Fruit fly (Drosophila melanogaster) whole organism, wandering third instar larva: ENCODE results near the gene MAGE.

Experiments
- Abd-B ChIP-seq: fragments of >200 bp; optimal IDR thresholded peaks from 2 replicates; lab custom pipeline; 2017; ENCODE audit warnings: missing biosample characterization, missing genetic modification characterization
- CG32264 ChIP-seq: fragments of 200-800 bp; sonication (Bioruptor generic); optimal IDR thresholded peaks from 2 replicates; lab custom pipeline; 2016; ENCODE audit warnings: missing biosample characterization, missing genetic modification characterization
- CG9705 ChIP-seq: fragments of 200-800 bp; sonication (Bioruptor generic); optimal IDR thresholded peaks from 2 replicates; lab custom pipeline; 2018; ENCODE audit warnings: missing biosample characterization, mild to moderate bottlenecking, missing genetic modification characterization
- CrebA ChIP-seq: fragments of 200-800 bp; sonication (Bioruptor generic); optimal IDR thresholded peaks from 2 replicates; lab custom pipeline; 2016; ENCODE audit warnings: missing biosample characterization, mild to moderate bottlenecking, missing genetic modification characterization, borderline replicate concordance
- Dfd ChIP-seq: fragments of >200 bp; optimal IDR thresholded peaks from 2 replicates; lab custom pipeline; 2017; ENCODE audit warnings: missing biosample characterization, missing genetic modification characterization
- Dif ChIP-seq: fragments of 200-275, 200-300 bp; sonication (Bioruptor generic); optimal IDR thresholded peaks from 2 replicates; lab custom pipeline; 2018; ENCODE audit warnings: missing biosample characterization, missing genetic modification characterization; ENCODE audit not compliant: partially characterized antibody
- GATAd ChIP-seq: sonication (Bioruptor generic); optimal IDR thresholded peaks from 2 replicates; lab custom pipeline; 2016; ENCODE audit warnings: missing biosample characterization, missing genetic modification characterization
- HLH106 ChIP-seq: fragments of 200-800 bp; optimal IDR thresholded peaks from 3 replicates; lab custom pipeline; 2019; ENCODE audit warnings: missing biosample characterization, mild to moderate bottlenecking, missing genetic modification characterization, moderate library complexity
- Hnf4 ChIP-seq: fragments of 200-800 bp; sonication (Bioruptor generic); optimal IDR thresholded peaks from 2 replicates; lab custom pipeline; 2016; ENCODE audit warnings: missing biosample characterization, mild to moderate bottlenecking, missing genetic modification characterization
- Hr78 ChIP-seq: fragments of >200 bp; optimal IDR thresholded peaks from 2 replicates; lab custom pipeline; 2017; ENCODE audit warnings: missing biosample characterization, missing genetic modification characterization
- Hr83 ChIP-seq: fragments of 200-300 bp; sonication (Bioruptor generic); optimal IDR thresholded peaks from 2 replicates; lab custom pipeline; 2016; ENCODE audit warnings: missing biosample characterization, mild to moderate bottlenecking, missing genetic modification characterization, moderate library complexity; ENCODE audit not compliant: poor library complexity, severe bottlenecking
- Jra ChIP-seq: sonication (Bioruptor generic); optimal IDR thresholded peaks from 2 replicates; lab custom pipeline; 2016; ENCODE audit warnings: missing biosample characterization, missing genetic modification characterization
- Mio ChIP-seq: sonication (Bioruptor generic); optimal IDR thresholded peaks from 2 replicates; lab custom pipeline; 2016; ENCODE audit warnings: missing biosample characterization, missing genetic modification characterization
- Myc ChIP-seq: fragments of >200 bp; optimal IDR thresholded peaks from 2 replicates; lab custom pipeline; 2017
- N ChIP-seq: fragments of >200 bp; optimal IDR thresholded peaks from 2 replicates; lab custom pipeline; 2018; ENCODE audit warnings: missing biosample characterization, missing external identifiers, missing genetic modification characterization
- OdsH ChIP-seq: fragments of 200-800 bp; sonication (Bioruptor generic); optimal IDR thresholded peaks from 2 replicates; lab custom pipeline; 2016; ENCODE audit warnings: missing biosample characterization, mild to moderate bottlenecking, missing genetic modification characterization
- Rel ChIP-seq, 2 experiments: fragments of 200-800 bp; sonication (Bioruptor generic) in 1 of 2; optimal IDR thresholded peaks; 2 replicates in 1 of 2; 3 replicates in 1 of 2; lab custom pipeline; 2016 to 2019; ENCODE audit warnings: mild to moderate bottlenecking in 2 of 2, missing biosample characterization in 2 of 2, missing genetic modification characterization in 2 of 2, moderate library complexity in 1 of 2
- Sp1 ChIP-seq: fragments of 200-800 bp; sonication (Bioruptor generic); optimal IDR thresholded peaks from 3 replicates; lab custom pipeline; 2019; ENCODE audit warnings: missing biosample characterization, mild to moderate bottlenecking, missing genetic modification characterization, moderate library complexity
- Vsx2 ChIP-seq: fragments of 200-300, 225-300 bp; sonication (Bioruptor generic); optimal IDR thresholded peaks from 2 replicates; lab custom pipeline; 2018; ENCODE audit warnings: missing biosample characterization, missing genetic modification characterization; ENCODE audit not compliant: partially characterized antibody
- br ChIP-seq: fragments of 200-800 bp; sonication (Bioruptor generic); optimal IDR thresholded peaks from 2 replicates; lab custom pipeline; 2016; ENCODE audit warnings: missing biosample characterization, missing genetic modification characterization
- brk ChIP-seq: fragments of 200-800 bp; sonication (Bioruptor generic); optimal IDR thresholded peaks from 2 replicates; lab custom pipeline; 2016; ENCODE audit warnings: missing biosample characterization, mild to moderate bottlenecking, missing genetic modification characterization
- dl ChIP-seq, 2 experiments: fragments of 175-275, 200-275 bp in 1 of 2; fragments of 200-275 bp in 1 of 2; sonication (Bioruptor generic); optimal IDR thresholded peaks; lab custom pipeline; 2018; ENCODE audit warnings: mild to moderate bottlenecking in 2 of 2, missing biosample characterization in 2 of 2, missing genetic modification characterization in 2 of 2, moderate library complexity in 2 of 2; ENCODE audit not compliant: partially characterized antibody in 2 of 2, insufficient read depth in 1 of 2
- dmrt93B ChIP-seq: fragments of 200-800 bp; sonication (Bioruptor generic); optimal IDR thresholded peaks from 2 replicates; lab custom pipeline; 2018; ENCODE audit warnings: missing biosample characterization, mild to moderate bottlenecking, missing genetic modification characterization
- dsf ChIP-seq: sonication (Bioruptor generic); optimal IDR thresholded peaks from 2 replicates; lab custom pipeline; 2016; ENCODE audit warnings: missing biosample characterization, missing genetic modification characterization, borderline replicate concordance
- foxo ChIP-seq, 2 experiments: fragments of 200-800 bp; sonication (Bioruptor generic); optimal IDR thresholded peaks; 2 replicates in 1 of 2; 3 replicates in 1 of 2; lab custom pipeline; 2016 to 2017; ENCODE audit warnings: missing biosample characterization in 2 of 2, missing genetic modification characterization in 2 of 2
- fru ChIP-seq: fragments of 200-800 bp; sonication (Bioruptor generic); optimal IDR thresholded peaks from 3 replicates; lab custom pipeline; 2016; ENCODE audit warnings: missing biosample characterization, mild to moderate bottlenecking, missing genetic modification characterization
- h ChIP-seq: fragments of 200-800 bp; sonication (Bioruptor generic); optimal IDR thresholded peaks from 3 replicates; lab custom pipeline; 2016; ENCODE audit warnings: missing biosample characterization, mild to moderate bottlenecking, missing genetic modification characterization
- jim ChIP-seq: fragments of 175-275, 200-325 bp; sonication (Bioruptor generic); optimal IDR thresholded peaks from 2 replicates; lab custom pipeline; 2016; ENCODE audit warnings: missing biosample characterization, mild to moderate bottlenecking, missing genetic modification characterization
- lola ChIP-seq: fragments of >200 bp; optimal IDR thresholded peaks from 2 replicates; lab custom pipeline; 2017; ENCODE audit warnings: missing biosample characterization, missing genetic modification characterization
- psq ChIP-seq: fragments of 200-800 bp; sonication (Bioruptor generic); optimal IDR thresholded peaks from 3 replicates; lab custom pipeline; 2017; ENCODE audit warnings: missing biosample characterization, mild to moderate bottlenecking, missing genetic modification characterization, moderate library complexity
- rgr ChIP-seq: fragments of 200-800 bp; sonication (Bioruptor generic); optimal IDR thresholded peaks from 3 replicates; lab custom pipeline; 2016; ENCODE audit warnings: missing biosample characterization, mild to moderate bottlenecking, missing genetic modification characterization
- sage ChIP-seq: fragments of 200-800 bp; sonication (Bioruptor generic); optimal IDR thresholded peaks from 2 replicates; lab custom pipeline; 2016; ENCODE audit warnings: missing biosample characterization, mild to moderate bottlenecking, missing genetic modification characterization
- tai ChIP-seq: sonication (Bioruptor generic); optimal IDR thresholded peaks from 2 replicates; lab custom pipeline; 2016; ENCODE audit warnings: missing biosample characterization, missing genetic modification characterization
- woc ChIP-seq: sonication (Bioruptor generic); optimal IDR thresholded peaks from 2 replicates; lab custom pipeline; 2016; ENCODE audit warnings: missing biosample characterization, mild to moderate bottlenecking, missing genetic modification characterization

The MAGE gene

DNA sequence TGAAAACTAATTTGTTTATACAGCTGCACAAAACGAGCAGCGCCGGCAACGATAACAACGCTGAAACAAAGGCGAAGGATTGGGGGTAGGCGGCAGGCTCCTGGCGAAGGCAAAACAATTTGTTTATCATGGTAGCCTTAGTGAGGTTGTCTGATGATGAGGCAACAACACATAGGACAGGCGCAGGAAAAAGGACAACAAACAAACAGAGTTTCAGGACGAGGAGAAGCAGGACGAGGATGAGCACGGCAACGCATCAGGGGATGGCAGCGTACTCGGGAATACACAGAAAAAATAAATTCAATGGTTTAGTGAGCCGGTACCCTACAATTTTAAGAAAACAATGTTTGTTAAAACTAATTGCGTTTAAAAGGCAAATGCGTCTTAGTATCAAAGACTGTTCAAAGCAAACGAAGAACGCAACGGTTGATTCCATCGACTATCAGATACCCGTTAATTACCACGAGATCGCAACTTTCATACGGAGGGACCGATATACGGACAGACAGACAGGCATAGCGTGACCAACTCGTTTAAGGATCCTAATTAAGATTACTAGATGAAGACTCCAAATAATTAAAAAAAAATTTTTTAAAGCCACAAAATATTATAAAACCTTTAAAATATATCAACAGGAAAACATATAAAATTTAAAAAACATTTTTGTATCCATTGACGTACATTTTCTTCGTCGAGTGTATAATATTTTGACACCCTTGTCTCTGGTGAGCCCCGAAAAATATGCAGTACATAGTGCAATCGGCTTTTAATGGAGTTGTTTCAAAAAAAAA lies 20.1 kb downstream of the MAGE start:
- no peak for TF ChIP-seq Mio (GFP tag; lab: Kevin White, UChicago)
- no peak for TF ChIP-seq dl (GFP tag; optimal IDR thresholded peaks at IDR 0.05; lab: Kevin White, UChicago; ENCODE audit: insufficient read depth in 1 of 2, partially characterized antibody in 2 of 2)
- no peak for TF ChIP-seq CrebA (GFP tag; lab: Kevin White, UChicago)
- no peak for TF ChIP-seq psq (GFP tag; lab: Kevin White, UChicago)
- TF ChIP-seq Dfd (GFP tag; lab: Kevin White, UChicago), result no peak
- TF ChIP-seq Hr78 (GFP tag; lab: Kevin White, UChicago), result no peak
- TF ChIP-seq Rel (GFP tag; optimal IDR thresholded peaks at IDR 0.05; lab: Kevin White, UChicago), result no peak
- no peak for TF ChIP-seq Rel (tag; optimal IDR thresholded peaks at IDR 0.05; lab: Kevin White, UChicago)

- TF ChIP-seq Mio (GFP tag; lab: Kevin White, UChicago) (no peak), jim (GFP tag; lab: Kevin White, UChicago) (no peak), rgr (GFP tag; lab: Kevin White, UChicago) (no peak), CG32264 (GFP tag; lab: Kevin White, UChicago) (no peak), OdsH (no peak), HLH106 (tag; lab: Kevin White, UChicago) (no peak), h (GFP tag; lab: Kevin White, UChicago) (no peak), CG9705 (GFP tag; lab: Kevin White, UChicago) (no peak), Myc (lab: Kevin White, UChicago) (no peak), br (no peak), dl (GFP tag; optimal IDR thresholded peaks at IDR 0.05; lab: Kevin White, UChicago; ENCODE audit: insufficient read depth in 1 of 2, partially characterized antibody in 2 of 2) (no peak), fru (GFP tag; lab: Kevin White, UChicago) (no peak), dmrt93B (no peak), Dif (GFP tag; lab: Kevin White, UChicago) (no peak), Vsx2 (GFP tag; lab: Kevin White, UChicago) (no peak), psq (GFP tag; lab: Kevin White, UChicago) (no peak)
Measured at dm6 chr3R:7131260-7131659, 23.7 kb downstream of the MAGE start, which contains the start of gene CG31493. TSS of gene CG31493 (plus strand) at chr3R:7131560.

dm6 chr3R:7130827-7131226 lies 24.2 kb downstream of the MAGE start:
- TF ChIP-seq woc (GFP tag; lab: Kevin White, UChicago), result no peak
- no peak for TF ChIP-seq Rel (GFP tag; optimal IDR thresholded peaks at IDR 0.05; lab: Kevin White, UChicago)
- no peak for TF ChIP-seq Rel (tag; optimal IDR thresholded peaks at IDR 0.05; lab: Kevin White, UChicago)
- TF ChIP-seq h (GFP tag; lab: Kevin White, UChicago), result no peak
- no peak for TF ChIP-seq CG9705 (GFP tag; lab: Kevin White, UChicago)
- peak; percentile 18 for TF ChIP-seq brk (GFP tag; lab: Kevin White, UChicago)
- TF ChIP-seq Vsx2 (GFP tag; lab: Kevin White, UChicago), result no peak
- peak; percentile 7 for TF ChIP-seq Jra (GFP tag; lab: Kevin White, UChicago)
- peak; percentile 60 for TF ChIP-seq Hnf4 (GFP tag; lab: Kevin White, UChicago)
- TF ChIP-seq, all 38 proteins: peak for 3

DNA sequence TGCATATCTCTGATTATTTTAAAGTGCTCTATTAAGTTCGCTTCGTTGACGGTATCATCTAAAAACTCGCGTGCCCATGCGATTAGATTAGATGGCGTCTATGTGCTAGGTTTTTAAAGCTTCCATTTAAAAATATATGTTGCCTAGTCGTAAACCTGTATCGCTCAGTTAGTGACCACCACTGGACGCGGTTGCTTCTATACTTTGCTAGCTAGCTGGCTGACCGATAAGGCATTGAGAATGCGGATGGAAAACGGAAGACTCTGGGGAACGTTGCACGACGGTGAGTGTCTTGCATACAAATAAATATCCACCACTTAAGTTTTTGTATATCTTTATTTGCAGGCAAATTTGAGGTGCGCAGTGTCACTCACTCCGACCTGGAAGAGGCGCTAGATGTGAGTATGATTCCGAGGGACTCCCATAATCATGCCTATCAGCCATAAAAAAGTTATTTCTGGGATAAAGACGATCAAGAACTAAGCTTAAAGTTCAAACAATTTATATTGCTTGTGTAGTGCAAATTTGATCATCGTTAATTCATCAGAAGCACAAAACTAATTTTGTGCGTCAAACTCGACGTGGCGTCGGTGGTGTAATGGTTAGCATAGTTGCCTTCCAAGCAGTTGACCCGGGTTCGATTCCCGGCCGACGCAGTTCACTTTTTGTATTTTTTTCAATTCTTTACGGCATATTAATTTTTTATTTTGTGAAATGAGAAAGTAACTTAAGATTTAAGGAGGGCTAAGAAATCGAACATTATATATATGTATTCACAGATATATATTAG lies 25.5 kb downstream of the MAGE start, which contains the start of gene CG31248:
Gene CG31248 (plus strand): TSS at position 41 of the 790 bp plus-strand sequence.
- no peak for TF ChIP-seq Abd-B (GFP tag; lab: Kevin White, UChicago)
- TF ChIP-seq h (GFP tag; lab: Kevin White, UChicago), result peak; percentile 16
- TF ChIP-seq jim (GFP tag; lab: Kevin White, UChicago), result no peak

DNA sequence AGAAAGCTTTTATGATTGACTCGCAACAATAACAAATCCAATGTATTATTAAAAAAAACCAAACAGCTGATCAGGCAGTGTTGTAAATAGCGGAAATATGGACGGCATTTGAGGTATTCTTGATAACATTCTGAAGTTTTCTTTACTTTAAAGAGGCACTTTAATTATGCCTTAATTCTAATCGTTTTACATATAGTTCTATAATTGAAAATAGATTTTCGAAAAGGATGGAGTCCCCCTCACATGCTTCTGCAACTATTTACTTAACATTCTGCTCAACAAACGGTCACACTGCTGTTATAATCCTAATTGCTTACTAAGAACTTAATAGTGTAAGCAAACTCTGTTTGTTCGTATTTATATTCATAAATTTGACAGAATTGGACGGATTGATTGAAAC lies 27.0 kb downstream of the MAGE start, which contains the start of gene CG10068:
Gene CG10068 (minus strand): TSS at position 62 of the 400 bp plus-strand sequence.
- TF ChIP-seq Dfd (GFP tag; lab: Kevin White, UChicago), result no peak
- TF ChIP-seq Rel (GFP tag; optimal IDR thresholded peaks at IDR 0.05; lab: Kevin White, UChicago), result no peak
- TF ChIP-seq Rel (tag; optimal IDR thresholded peaks at IDR 0.05; lab: Kevin White, UChicago), result peak; percentile 54
- no peak for TF ChIP-seq Dif (GFP tag; lab: Kevin White, UChicago)
- peak; percentile 29 to 87 for TF ChIP-seq foxo (GFP tag; optimal IDR thresholded peaks at IDR 0.05; lab: Kevin White, UChicago)
- peak; percentile 70 for TF ChIP-seq CG32264 (GFP tag; lab: Kevin White, UChicago)
- no peak for TF ChIP-seq Mio (GFP tag; lab: Kevin White, UChicago)
- TF ChIP-seq N, result no peak
- peak; percentile 82 for TF ChIP-seq HLH106 (tag; lab: Kevin White, UChicago)
- TF ChIP-seq CG9705 (GFP tag; lab: Kevin White, UChicago), result peak; percentile 60
- TF ChIP-seq dsf, result peak; percentile 77
- TF ChIP-seq Abd-B (GFP tag; lab: Kevin White, UChicago), result no peak
- peak; percentile 86 for TF ChIP-seq sage (GFP tag; lab: Kevin White, UChicago)
- TF ChIP-seq psq (GFP tag; lab: Kevin White, UChicago), result peak; percentile 69
- TF ChIP-seq OdsH, result peak; percentile 82
- TF ChIP-seq dmrt93B, result peak; percentile 42
- no peak for TF ChIP-seq GATAd (GFP tag; lab: Kevin White, UChicago)
- TF ChIP-seq Hr83, result peak; percentile 81
- TF ChIP-seq rgr (GFP tag; lab: Kevin White, UChicago), result peak; percentile 82
- no peak for TF ChIP-seq lola (GFP tag; lab: Kevin White, UChicago)
- peak; percentile 73 for TF ChIP-seq tai
- TF ChIP-seq Sp1, result peak; percentile 82
